Worm (Caenorhabditis elegans): ENCODE data around the gene gbh-1.

DNA sequence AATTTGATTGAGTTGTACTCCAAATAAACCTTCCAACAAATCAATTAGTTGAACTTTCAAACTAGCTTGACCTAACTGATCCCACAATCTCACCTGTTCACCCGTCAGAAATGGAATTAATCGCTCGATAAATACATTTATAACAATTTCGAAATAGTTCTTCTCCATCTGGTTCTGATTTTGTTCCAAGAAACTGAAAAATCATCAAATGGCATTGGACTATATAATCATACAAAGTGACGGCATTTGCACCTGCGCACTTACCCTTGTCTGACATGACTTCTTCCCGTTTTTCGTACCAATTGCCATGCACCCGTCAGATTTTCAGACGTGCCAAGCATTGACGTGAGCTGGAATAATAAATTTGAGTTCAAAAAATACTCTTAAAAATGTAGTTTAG, 37.1 kb upstream of the gbh-1 start:
- no peak for TF ChIP-seq K12H6.12 (tag; optimal IDR thresholded peaks at IDR 0.05)
- no peak for TF ChIP-seq snpc-4 (GFP tag; optimal IDR thresholded peaks at IDR 0.05)
- no peak for TF ChIP-seq snpc-4 (tag; optimal IDR thresholded peaks at IDR 0.05)
- no peak for TF ChIP-seq tbp1 (GFP tag; optimal IDR thresholded peaks at IDR 0.05)
- TF ChIP-seq F55B11.4 (tag; optimal IDR thresholded peaks at IDR 0.05; ENCODE audit: borderline replicate concordance, insufficient read depth) = no peak
- TF ChIP-seq let-526 (GFP tag; IDR thresholded peaks at IDR 0.05) = no peak
- no peak for TF ChIP-seq die-1 (tag; optimal IDR thresholded peaks at IDR 0.05)
- no peak for TF ChIP-seq rec-8 (tag; optimal IDR thresholded peaks at IDR 0.05)
- TF ChIP-seq ztf-25 (GFP tag; IDR thresholded peaks at IDR 0.05) = no peak
